Fruit fly (Drosophila melanogaster) whole organism, pupa: ENCODE data around the gene RPA1.

Experiments
- CG10348 ChIP-seq: fragments of 200-800 bp; sonication (Bioruptor generic); IDR thresholded peaks from 2 replicates; pipeline ENCODE4 v1.3.6; 2022; ENCODE audit warnings: missing biosample characterization, missing genetic modification characterization
- CG14655 ChIP-seq: fragments of 200-800 bp; sonication (Bioruptor generic); optimal IDR thresholded peaks from 3 replicates; lab custom pipeline; 2017; ENCODE audit warnings: mild to moderate bottlenecking, missing biosample characterization, missing genetic modification reagents, missing genetic modification characterization
- CG32121 ChIP-seq: fragments of 200-800 bp; sonication (Bioruptor generic); IDR thresholded peaks from 2 replicates; pipeline ENCODE4 v1.3.6; 2022; ENCODE audit warnings: missing biosample characterization, missing genetic modification characterization
- CG34367 ChIP-seq: fragments of 200-800 bp; sonication (Bioruptor generic); optimal IDR thresholded peaks from 2 replicates; lab custom pipeline; 2018; ENCODE audit warnings: missing biosample characterization, mild to moderate bottlenecking, missing genetic modification characterization
- CG4496 ChIP-seq: fragments of 200-800 bp; sonication (Bioruptor generic); IDR thresholded peaks from 3 replicates; pipeline ENCODE4 v1.3.6; 2022; ENCODE audit warnings: missing biosample characterization, missing genetic modification characterization
- CG9948 ChIP-seq: fragments of 200-800 bp; sonication (Bioruptor generic); optimal IDR thresholded peaks from 2 replicates; lab custom pipeline; 2018; ENCODE audit warnings: missing biosample characterization, mild to moderate bottlenecking, missing genetic modification characterization, moderate library complexity
- D1 ChIP-seq: fragments of 200-800 bp; sonication (Bioruptor generic); optimal IDR thresholded peaks from 2 replicates; lab custom pipeline; 2018; ENCODE audit warnings: missing biosample characterization, mild to moderate bottlenecking, missing genetic modification characterization, moderate library complexity
- EcR ChIP-seq: fragments of 200-800 bp; sonication (Bioruptor generic); optimal IDR thresholded peaks from 3 replicates; lab custom pipeline; 2019; ENCODE audit warnings: missing biosample characterization, missing genetic modification characterization, mild to moderate bottlenecking, moderate library complexity, missing genetic modification reagents
- Ets98B ChIP-seq: fragments of 200-800 bp; sonication (Bioruptor generic); IDR thresholded peaks from 2 replicates; pipeline ENCODE4 v1.3.6; 2022; ENCODE audit warnings: missing biosample characterization, missing genetic modification characterization
- Pif1B ChIP-seq: fragments of 200-800 bp; sonication (Bioruptor generic); optimal IDR thresholded peaks from 3 replicates; lab custom pipeline; 2016; ENCODE audit warnings: missing biosample characterization, missing genetic modification characterization
- fd96Ca ChIP-seq: fragments of 200-800 bp; sonication (Bioruptor generic); IDR thresholded peaks from 3 replicates; pipeline ENCODE4 v1.3.6; 2022; ENCODE audit warnings: missing biosample characterization, missing genetic modification characterization
- rn ChIP-seq: fragments of 200-800 bp; sonication (Bioruptor generic); IDR thresholded peaks from 2 replicates; pipeline ENCODE4 v1.3.6; 2022; ENCODE audit warnings: missing biosample characterization, missing genetic modification characterization

- TF ChIP-seq CG34367 (no peak), fd96Ca (no peak), Pif1B (no peak), CG10348 (GFP tag; lab: Robert Waterston, UW) (no peak), CG32121 (no peak), CG4496 (GFP tag; lab: Robert Waterston, UW) (no peak), Ets98B (GFP tag; lab: Robert Waterston, UW) (no peak), EcR (GFP tag; lab: Kevin White, UChicago) (no peak), CG14655 (GFP tag; lab: Kevin White, UChicago) (no peak), CG9948 (no peak), rn (no peak), D1 (tag; lab: Kevin White, UChicago) (no peak)
These were observed 2.6 kb downstream of the RPA1 start for dm6 chr3R:8261634-8262033.
